Fruit fly (Drosophila melanogaster) whole organism, embryonic: ENCODE data around the gene HDAC6.
A peak's percentile ranks its signal among the peaks of the same experiment; 100 is the strongest.

Experiments used
- B-H2 ChIP-seq: fragments of 200-800 bp; sonication (Bioruptor generic); optimal IDR thresholded peaks from 2 replicates; lab custom pipeline; 2018; ENCODE audit warnings: missing biosample characterization, mild to moderate bottlenecking, missing genetic modification characterization
- BtbVII ChIP-seq: fragments of 200-800 bp; sonication (Bioruptor generic); optimal IDR thresholded peaks from 3 replicates; lab custom pipeline; 2017; ENCODE audit warnings: missing biosample characterization, mild to moderate bottlenecking, missing genetic modification characterization
- CG12071 ChIP-seq: fragments of 200-800 bp; sonication (Bioruptor generic); optimal IDR thresholded peaks from 3 replicates; lab custom pipeline; 2018; ENCODE audit warnings: missing biosample characterization, mild to moderate bottlenecking, missing genetic modification characterization
- CG12769 ChIP-seq: fragments of 200-800 bp; sonication (Bioruptor generic); optimal IDR thresholded peaks from 2 replicates; lab custom pipeline; 2019; ENCODE audit warnings: missing biosample characterization, mild to moderate bottlenecking, missing genetic modification characterization, moderate library complexity
- CG14667 ChIP-seq: fragments of 200-800 bp; sonication (Bioruptor generic); IDR thresholded peaks from 2 replicates; pipeline ENCODE4 v1.3.6; 2022; ENCODE audit warnings: missing biosample characterization, missing genetic modification characterization
- CG14860 ChIP-seq: fragments of 200-800 bp; sonication (Bioruptor generic); IDR thresholded peaks from 3 replicates; pipeline ENCODE4 v1.3.6; 2022; ENCODE audit warnings: missing biosample characterization, missing genetic modification characterization; ENCODE audit not compliant: partially characterized antibody
- CG1603 ChIP-seq: fragments of 200-800 bp; sonication (Bioruptor generic); optimal IDR thresholded peaks from 2 replicates; lab custom pipeline; 2019; ENCODE audit warnings: missing biosample characterization, mild to moderate bottlenecking, missing genetic modification characterization, moderate library complexity
- CG1832 ChIP-seq: fragments of 200-800 bp; sonication (Bioruptor generic); optimal IDR thresholded peaks from 2 replicates; lab custom pipeline; 2017; ENCODE audit warnings: missing biosample characterization, mild to moderate bottlenecking, missing genetic modification characterization, inconsistent platforms
- CG2875 ChIP-seq: fragments of 200-800 bp; sonication (Bioruptor generic); optimal IDR thresholded peaks from 2 replicates; lab custom pipeline; 2017; ENCODE audit warnings: missing biosample characterization, mild to moderate bottlenecking, missing genetic modification characterization, missing genetic modification reagents
- CG3163 ChIP-seq: fragments of 200-800 bp; sonication (Bioruptor generic); optimal IDR thresholded peaks from 3 replicates; lab custom pipeline; 2016; ENCODE audit warnings: missing biosample characterization, missing genetic modification characterization
- CG43689 ChIP-seq: fragments of 200-800 bp; sonication (Bioruptor generic); IDR thresholded peaks from 2 replicates; pipeline ENCODE4 v1.3.6; 2022; ENCODE audit warnings: missing biosample characterization, missing genetic modification characterization
- CG4404 ChIP-seq: fragments of 200-800 bp; sonication (Bioruptor generic); IDR thresholded peaks from 2 replicates; pipeline ENCODE4 v1.3.6; 2022; ENCODE audit warnings: missing biosample characterization, missing genetic modification characterization
- CG6254 ChIP-seq: fragments of 200-800 bp; sonication (Bioruptor generic); optimal IDR thresholded peaks from 3 replicates; lab custom pipeline; 2017; ENCODE audit warnings: mild to moderate bottlenecking, missing biosample characterization, missing genetic modification reagents, missing genetic modification characterization
- CG7987 ChIP-seq: fragments of 200-800 bp; sonication (Bioruptor generic); optimal IDR thresholded peaks from 2 replicates; lab custom pipeline; 2018; ENCODE audit warnings: missing biosample characterization, mild to moderate bottlenecking, missing genetic modification characterization, moderate library complexity
- CG9797 ChIP-seq: fragments of 200-800 bp; sonication (Bioruptor generic); optimal IDR thresholded peaks from 3 replicates; lab custom pipeline; 2018; ENCODE audit warnings: missing biosample characterization, mild to moderate bottlenecking, missing genetic modification characterization
- CrebB ChIP-seq: fragments of 200-800 bp; sonication (Bioruptor generic); optimal IDR thresholded peaks from 3 replicates; lab custom pipeline; 2018; ENCODE audit warnings: missing biosample characterization, mild to moderate bottlenecking, missing genetic modification characterization
- Dip3 ChIP-seq: fragments of 200-800 bp; sonication (Bioruptor generic); optimal IDR thresholded peaks from 3 replicates; lab custom pipeline; 2016; ENCODE audit warnings: missing biosample characterization, missing genetic modification characterization
- Dp ChIP-seq: fragments of 200-800 bp; sonication (Bioruptor generic); optimal IDR thresholded peaks from 2 replicates; lab custom pipeline; 2018; ENCODE audit warnings: missing biosample characterization, mild to moderate bottlenecking, missing genetic modification characterization, moderate library complexity
- E2f2 ChIP-seq: fragments of 200-800 bp; sonication (Bioruptor generic); IDR thresholded peaks from 2 replicates; pipeline ENCODE4 v1.3.6; 2022; ENCODE audit warnings: missing biosample characterization, missing genetic modification characterization
- HLH4C ChIP-seq: fragments of 200-800 bp; sonication (Bioruptor generic); IDR thresholded peaks from 3 replicates; pipeline ENCODE4 v1.3.6; 2022; ENCODE audit warnings: missing biosample characterization, missing genetic modification characterization; ENCODE audit not compliant: partially characterized antibody
- Hey ChIP-seq: fragments of 200-800 bp; sonication (Bioruptor generic); optimal IDR thresholded peaks from 3 replicates; lab custom pipeline; 2018; ENCODE audit warnings: missing biosample characterization, mild to moderate bottlenecking, missing genetic modification characterization
- Hr3 ChIP-seq: fragments of 200-800 bp; sonication (Bioruptor generic); optimal IDR thresholded peaks from 3 replicates; lab custom pipeline; 2016; ENCODE audit warnings: missing biosample characterization, missing genetic modification characterization
- Lhr ChIP-seq: fragments of 200-800 bp; sonication (Bioruptor generic); optimal IDR thresholded peaks from 3 replicates; lab custom pipeline; 2017; ENCODE audit warnings: mild to moderate bottlenecking, missing biosample characterization, missing genetic modification reagents, missing genetic modification characterization
- MESR4 ChIP-seq: fragments of 200-800 bp; sonication (Bioruptor generic); optimal IDR thresholded peaks from 2 replicates; lab custom pipeline; 2018; ENCODE audit warnings: missing biosample characterization, mild to moderate bottlenecking, missing genetic modification characterization, moderate library complexity
- NC2α ChIP-seq: fragments of 200-800 bp; sonication (Bioruptor generic); optimal IDR thresholded peaks from 2 replicates; lab custom pipeline; 2016; ENCODE audit warnings: missing biosample characterization, missing genetic modification characterization
- Pdp1 ChIP-seq, 2 experiments: fragments of 200-800 bp; sonication (Bioruptor generic); optimal IDR thresholded peaks; 3 replicates each; lab custom pipeline; 2016; ENCODE audit warnings: missing biosample characterization in 2 of 2, missing genetic modification characterization in 2 of 2, mild to moderate bottlenecking in 1 of 2, moderate library complexity in 1 of 2
- aop ChIP-seq: fragments of 200-800 bp; sonication (Bioruptor generic); IDR thresholded peaks from 2 replicates; pipeline ENCODE4 v1.3.6; 2022; ENCODE audit warnings: missing biosample characterization, missing genetic modification characterization
- az2 ChIP-seq: fragments of 200-800 bp; sonication (Bioruptor generic); optimal IDR thresholded peaks from 3 replicates; lab custom pipeline; 2016; ENCODE audit warnings: missing biosample characterization, missing genetic modification characterization
- bcd ChIP-seq: fragments of 200-800 bp; sonication (Bioruptor generic); optimal IDR thresholded peaks from 2 replicates; lab custom pipeline; 2017; ENCODE audit warnings: missing biosample characterization, mild to moderate bottlenecking, missing genetic modification characterization
- chm ChIP-seq: fragments of 200-800 bp; sonication (Bioruptor generic); IDR thresholded peaks from 2 replicates; pipeline ENCODE4 v1.3.6; 2022; ENCODE audit warnings: missing biosample characterization, missing genetic modification characterization
- corto ChIP-seq: fragments of 200-800 bp; sonication (Bioruptor generic); optimal IDR thresholded peaks from 2 replicates; lab custom pipeline; 2016; ENCODE audit warnings: missing biosample characterization, mild to moderate bottlenecking, missing genetic modification characterization, moderate library complexity
- ems ChIP-seq: fragments of 200-800 bp; sonication (Bioruptor generic); optimal IDR thresholded peaks from 3 replicates; lab custom pipeline; 2016; ENCODE audit warnings: missing biosample characterization, missing genetic modification characterization
- eyg ChIP-seq: fragments of 200-800 bp; sonication (Bioruptor generic); optimal IDR thresholded peaks from 3 replicates; lab custom pipeline; 2016; ENCODE audit warnings: missing biosample characterization, missing genetic modification characterization
- fd3F ChIP-seq: fragments of 200-800 bp; sonication (Bioruptor generic); optimal IDR thresholded peaks from 2 replicates; lab custom pipeline; 2018; ENCODE audit warnings: missing biosample characterization, mild to moderate bottlenecking, missing genetic modification characterization, moderate library complexity
- grn ChIP-seq: fragments of 200-800 bp; sonication (Bioruptor generic); optimal IDR thresholded peaks from 3 replicates; lab custom pipeline; 2017; ENCODE audit warnings: missing biosample characterization, missing genetic modification characterization
- hbn ChIP-seq: fragments of 200-800 bp; sonication (Bioruptor generic); IDR thresholded peaks from 2 replicates; pipeline ENCODE4 v1.3.6; 2022; ENCODE audit warnings: missing biosample characterization, missing genetic modification characterization; ENCODE audit not compliant: partially characterized antibody
- her ChIP-seq: fragments of 200-800 bp; sonication (Bioruptor generic); optimal IDR thresholded peaks from 2 replicates; lab custom pipeline; 2016; ENCODE audit warnings: missing biosample characterization, missing genetic modification characterization
- jumu ChIP-seq: fragments of 200-800 bp; sonication (Bioruptor generic); optimal IDR thresholded peaks from 3 replicates; lab custom pipeline; 2016; ENCODE audit warnings: missing biosample characterization, missing genetic modification characterization
- klu ChIP-seq: fragments of 200-800 bp; sonication (Bioruptor generic); IDR thresholded peaks from 2 replicates; pipeline ENCODE4 v1.3.6; 2022; ENCODE audit warnings: missing biosample characterization, missing genetic modification characterization
- lmd ChIP-seq: fragments of 200-800 bp; sonication (Bioruptor generic); IDR thresholded peaks from 2 replicates; pipeline ENCODE4 v1.3.6; 2022; ENCODE audit warnings: missing biosample characterization, missing genetic modification characterization
- lola ChIP-seq, 3 experiments: fragments of >200 bp in 2 of 3; fragments of 200-800 bp in 1 of 3; sonication (Bioruptor generic) in 1 of 3; optimal IDR thresholded peaks; 2 replicates each; lab custom pipeline; 2017 to 2019; ENCODE audit warnings: missing biosample characterization in 3 of 3, missing genetic modification characterization in 3 of 3, mild to moderate bottlenecking in 1 of 3, moderate library complexity in 1 of 3
- lov ChIP-seq, 2 experiments: fragments of 200-800 bp in 1 of 2; fragments of >200 bp in 1 of 2; sonication (Bioruptor generic) in 1 of 2; IDR thresholded peaks in 1 of 2; optimal IDR thresholded peaks in 1 of 2; 2 replicates in 1 of 2; 3 replicates in 1 of 2; pipeline versions ENCODE4 v1.3.6 to Lab custom; 2017 to 2022; ENCODE audit warnings: missing biosample characterization in 1 of 2, missing genetic modification characterization in 1 of 2
- onecut ChIP-seq: fragments of 200-800 bp; sonication (Bioruptor generic); IDR thresholded peaks from 2 replicates; pipeline ENCODE4 v1.3.6; 2022; ENCODE audit warnings: missing biosample characterization, missing genetic modification characterization
- rib ChIP-seq: fragments of 200-800 bp; sonication (Bioruptor generic); IDR thresholded peaks from 2 replicates; pipeline ENCODE4 v1.3.6; 2022; ENCODE audit warnings: missing biosample characterization, missing genetic modification characterization
- row ChIP-seq: fragments of 200-800 bp; sonication (Bioruptor generic); IDR thresholded peaks from 3 replicates; pipeline ENCODE4 v1.3.6; 2022; ENCODE audit warnings: missing biosample characterization, missing genetic modification characterization
- salm ChIP-seq: fragments of 200-800 bp; sonication (Bioruptor generic); optimal IDR thresholded peaks from 2 replicates; lab custom pipeline; 2018; ENCODE audit warnings: missing biosample characterization, mild to moderate bottlenecking, missing genetic modification characterization
- sens ChIP-seq: fragments of 200-800 bp; sonication (Bioruptor generic); peaks from one replicate; lab custom pipeline; 2016; ENCODE audit warnings: missing biosample characterization, missing genetic modification characterization
- shn ChIP-seq: fragments of 200-800 bp; sonication (Bioruptor generic); optimal IDR thresholded peaks from 3 replicates; lab custom pipeline; 2016; ENCODE audit warnings: missing biosample characterization, missing genetic modification characterization
- vfl ChIP-seq: fragments of 200-800 bp; sonication (Bioruptor generic); optimal IDR thresholded peaks from 2 replicates; lab custom pipeline; 2016; ENCODE audit warnings: missing biosample characterization, missing genetic modification characterization

HDAC6 gene

DNA sequence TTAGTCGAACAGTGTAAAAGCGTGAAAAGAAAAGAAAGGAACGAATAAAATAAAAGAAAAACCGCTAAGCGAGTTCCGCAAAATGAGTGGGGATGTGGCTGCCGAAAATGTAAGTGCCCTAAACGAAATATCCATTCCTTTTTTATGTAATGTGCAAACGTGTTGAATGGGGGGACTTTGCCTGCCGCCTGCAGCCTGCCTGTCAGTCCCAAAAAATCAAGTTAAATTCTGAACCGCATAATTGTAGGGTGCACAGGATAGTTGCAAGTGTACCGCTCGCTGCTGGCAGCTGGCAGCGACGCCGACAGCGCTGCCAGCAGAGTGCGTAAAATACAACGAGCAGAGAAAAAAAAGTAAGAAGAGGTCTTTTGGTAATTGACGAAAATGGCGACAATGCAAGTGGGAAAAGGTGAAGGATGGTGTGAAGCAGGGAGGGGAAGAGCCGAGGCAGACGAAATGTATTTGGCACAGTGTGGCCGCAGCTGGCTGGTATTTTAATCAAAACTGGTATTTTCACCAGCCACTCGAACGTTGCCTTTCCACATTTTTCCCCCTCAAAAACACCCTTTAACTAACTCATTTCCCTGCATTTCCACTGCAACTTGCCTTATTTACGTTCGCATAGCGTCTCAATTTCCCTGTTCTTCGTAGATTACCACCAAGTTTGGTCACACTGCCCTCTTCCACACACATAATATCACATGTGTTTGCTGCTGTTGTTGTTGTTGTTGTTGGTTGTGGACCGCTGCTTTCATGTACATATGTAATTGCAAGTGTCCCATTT, 13.2 kb upstream of the HDAC6 start (continued):
- TF ChIP-seq fd3F (GFP tag; lab: Kevin White, UChicago), result no peak
- peak in 1 of 2 experiments; percentile 26 for TF ChIP-seq Pdp1 (GFP tag; optimal IDR thresholded peaks at IDR 0.05; lab: Kevin White, UChicago)
- 0 out of 2 replicates have a peak, but pooled peaks have one; percentile 18 for TF ChIP-seq hbn (GFP tag; lab: Robert Waterston, UW)
- TF ChIP-seq CG1832 (GFP tag; lab: Kevin White, UChicago), result no peak
- peak; percentile 28; the same call in 1 of the 3 replicates for TF ChIP-seq row
- TF ChIP-seq Hr3 (GFP tag; lab: Kevin White, UChicago), result no peak
- TF ChIP-seq chm (GFP tag; lab: Robert Waterston, UW), result no peak
- no peak for TF ChIP-seq BtbVII (GFP tag; lab: Kevin White, UChicago)
- no peak for TF ChIP-seq CG2875
- TF ChIP-seq lmd, result no peak
- no peak for TF ChIP-seq klu (GFP tag; lab: Robert Waterston, UW)
- TF ChIP-seq Dp (GFP tag; lab: Kevin White, UChicago), result peak; percentile 5
- no peak for TF ChIP-seq CG7987
- TF ChIP-seq CG14860 (GFP tag; lab: Robert Waterston, UW), result no peak
- TF ChIP-seq CG12071 (GFP tag; lab: Kevin White, UChicago), result no peak
- peak; percentile 19 for TF ChIP-seq Lhr (GFP tag; lab: Kevin White, UChicago)
- no peak for TF ChIP-seq CG3163
- no peak for TF ChIP-seq sens (GFP tag; lab: Kevin White, UChicago)
- no peak for TF ChIP-seq az2
- no peak for TF ChIP-seq corto (GFP tag; lab: Kevin White, UChicago)
- 0 out of 3 replicates have a peak, but pooled peaks have one; percentile 26 for TF ChIP-seq HLH4C (GFP tag; lab: Robert Waterston, UW)
- TF ChIP-seq rib (GFP tag; lab: Robert Waterston, UW), result no peak
- TF ChIP-seq ems (GFP tag; lab: Kevin White, UChicago), result no peak
- TF ChIP-seq onecut, result no peak
- TF ChIP-seq CG6254 (GFP tag; lab: Kevin White, UChicago), result no peak
- peak; percentile 44 for TF ChIP-seq CG12769 (tag; lab: Kevin White, UChicago)
- TF ChIP-seq B-H2 (GFP tag; lab: Kevin White, UChicago), result no peak
- no peak for TF ChIP-seq E2f2 (GFP tag; lab: Robert Waterston, UW)
- TF ChIP-seq aop (GFP tag; lab: Robert Waterston, UW), result no peak
- TF ChIP-seq lov (optimal IDR thresholded peaks at IDR 0.05; lab: Kevin White, UChicago), result no peak
- no peak for TF ChIP-seq lov (GFP tag; IDR thresholded peaks at IDR 0.05; lab: Robert Waterston, UW)
- TF ChIP-seq bcd (GFP tag; lab: Kevin White, UChicago), result no peak
- TF ChIP-seq vfl (GFP tag; lab: Kevin White, UChicago), result no peak
- no peak for TF ChIP-seq lola (GFP tag; optimal IDR thresholded peaks at IDR 0.05; lab: Kevin White, UChicago)
- no peak for TF ChIP-seq eyg
- no peak for TF ChIP-seq CG4404 (GFP tag; lab: Robert Waterston, UW)
- no peak for TF ChIP-seq Dip3
- TF ChIP-seq shn, result no peak
- TF ChIP-seq CrebB (tag; lab: Kevin White, UChicago), result no peak
- peak; percentile 67 for TF ChIP-seq CG1603 (tag; lab: Kevin White, UChicago)
- no peak for TF ChIP-seq CG43689
- no peak for TF ChIP-seq salm
- TF ChIP-seq CG9797, result peak; percentile 95
- TF ChIP-seq MESR4 (GFP tag; lab: Kevin White, UChicago), result peak; percentile 24
- TF ChIP-seq grn (GFP tag; lab: Kevin White, UChicago), result no peak
- TF ChIP-seq her, result no peak
- TF ChIP-seq CG14667, result no peak
- TF ChIP-seq jumu (GFP tag; lab: Kevin White, UChicago), result no peak
- no peak for TF ChIP-seq NC2α (GFP tag; lab: Kevin White, UChicago)
- TF ChIP-seq Hey, result no peak
